Comparison of ENCODE assay signal across 3 fruit fly cellular contexts in the genomic region with DNA sequence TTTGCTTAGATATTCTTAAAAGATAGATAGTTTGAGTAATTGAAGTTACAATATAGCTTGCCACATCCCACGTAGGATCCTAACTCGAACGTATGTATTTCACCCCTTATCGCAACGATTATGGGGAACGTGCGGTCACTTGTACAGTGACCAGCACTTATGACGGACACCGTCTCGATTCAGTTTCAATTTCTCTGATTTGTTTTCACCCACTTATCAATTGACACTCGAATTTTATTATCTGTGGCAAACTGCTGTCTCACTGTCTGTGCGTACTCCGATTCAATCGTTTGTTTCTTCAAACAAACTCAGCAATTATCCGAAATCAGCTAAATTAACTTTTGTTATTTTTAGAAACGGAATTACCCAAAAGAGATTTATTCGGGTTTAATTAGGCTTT.
TF ChIP-seq lines count a peak whose summit lies in the region.

No protein-coding gene starts in this region.

- no peak for TF ChIP-seq CTCF in whole organism, embryonic (GFP tag; optimal IDR thresholded peaks at IDR 0.05; lab: Kevin White, UChicago)

TF ChIP-seq in whole organism, adult, 20 proteins besides CTCF, POLR2A, EP300 and RAD21:
- TF ChIP-seq kay (GFP tag; lab: Kevin White, UChicago; ENCODE audit: borderline replicate concordance) (no peak), cnc (optimal IDR thresholded peaks at IDR 0.05; lab: Kevin White, UChicago) (peak; percentile 12 to 72)

TF ChIP-seq in whole organism, embryonic, 481 proteins besides CTCF, POLR2A, EP300 and RAD21:
- TF ChIP-seq CoRest (tag; optimal IDR thresholded peaks at IDR 0.05; lab: Kevin White, UChicago) (no peak), CG11695 (GFP tag; IDR thresholded peaks at IDR 0.05; lab: Robert Waterston, UW) (0 out of 3 replicates have a peak, but pooled peaks have one; percentile 22), Deaf1 (tag; optimal IDR thresholded peaks at IDR 0.05; lab: Kevin White, UChicago) (no peak), E2f2 (GFP tag; IDR thresholded peaks at IDR 0.05; lab: Robert Waterston, UW) (no peak), exex (tag; optimal IDR thresholded peaks at IDR 0.05; lab: Kevin White, UChicago) (peak; percentile 50), Eip74EF (GFP tag; optimal IDR thresholded peaks at IDR 0.05; lab: Kevin White, UChicago) (peak in 1 of 2 experiments; percentile 67), sisA (GFP tag; IDR thresholded peaks at IDR 0.05; lab: Robert Waterston, UW) (no peak), grn (GFP tag; optimal IDR thresholded peaks at IDR 0.05; lab: Kevin White, UChicago) (peak; percentile 11), Hey (tag; optimal IDR thresholded peaks at IDR 0.05; lab: Kevin White, UChicago) (peak; percentile 7), eve (GFP tag; optimal IDR thresholded peaks at IDR 0.05; lab: Kevin White, UChicago) (peak in 1 of 2 experiments; percentile 12), grau (tag; optimal IDR thresholded peaks at IDR 0.05; lab: Kevin White, UChicago) (peak; percentile 48), Ets65A (GFP tag; lab: Kevin White, UChicago) (no peak), mld (GFP tag; IDR thresholded peaks at IDR 0.05; lab: Robert Waterston, UW; ENCODE audit: partially characterized antibody) (no peak)

TF ChIP-seq in whole organism, wandering third instar larva, 38 proteins besides CTCF, POLR2A, EP300 and RAD21:
- TF ChIP-seq Rel (GFP tag; optimal IDR thresholded peaks at IDR 0.05; lab: Kevin White, UChicago) = no peak
- no peak for TF ChIP-seq Rel (tag; optimal IDR thresholded peaks at IDR 0.05; lab: Kevin White, UChicago)
- TF ChIP-seq h (GFP tag; optimal IDR thresholded peaks at IDR 0.05; lab: Kevin White, UChicago) = peak; percentile 25
- TF ChIP-seq foxo (GFP tag; optimal IDR thresholded peaks at IDR 0.05; lab: Kevin White, UChicago) = peak in 1 of 2 experiments; percentile 6
